Worm (Caenorhabditis elegans) whole organism, young adult: ENCODE data around the gene gcy-12.
A peak's percentile ranks its signal among the peaks of the same experiment; 100 is the strongest.

Experiments used
- B0035.1 ChIP-seq: sonication (generic microtip); optimal IDR thresholded peaks from 2 replicates; lab custom pipeline; 2016; ENCODE audit warnings: missing genetic modification characterization, mild to moderate bottlenecking, missing compliant biosample characterization, missing genotype, missing genetic modification reagents
- C06A6.2 ChIP-seq: fragments of 200-800 bp; sonication (Bioruptor generic); conservative IDR thresholded peaks from 2 replicates; pipeline ENCODE4 v1.3.6; 2022; ENCODE audit warnings: missing genetic modification characterization, missing compliant biosample characterization
- F39B2.1 ChIP-seq: fragments of 200-800 bp; sonication (Bioruptor generic); IDR thresholded peaks from 2 replicates; pipeline ENCODE4 v1.3.6; 2022; ENCODE audit warnings: missing genetic modification reagents, missing genetic modification characterization, missing compliant biosample characterization
- K11D2.4 ChIP-seq: fragments of 200-800 bp; sonication (Bioruptor generic); IDR thresholded peaks from 2 replicates; pipeline ENCODE4 v1.3.6; 2022; ENCODE audit warnings: missing genetic modification reagents, missing genetic modification characterization, missing compliant biosample characterization
- K12H6.12 ChIP-seq: fragments of 200-800 bp; sonication (Bioruptor generic); optimal IDR thresholded peaks from 2 replicates; lab custom pipeline; 2018; ENCODE audit warnings: mild to moderate bottlenecking, missing genetic modification characterization, missing compliant biosample characterization
- T07F8.4 ChIP-seq: sonication (generic microtip); optimal IDR thresholded peaks from 2 replicates; lab custom pipeline; 2016; ENCODE audit warnings: mild to moderate bottlenecking, missing genetic modification characterization, moderate library complexity, missing compliant biosample characterization
- Y53F4B.3 ChIP-seq: fragments of 200-800 bp; sonication (Bioruptor generic); IDR thresholded peaks from 2 replicates; pipeline ENCODE4 v1.3.6; 2022; ENCODE audit warnings: missing genetic modification reagents, missing genetic modification characterization, missing compliant biosample characterization
- Y53G8AR.9 ChIP-seq: fragments of 200-800 bp; sonication (Bioruptor generic); conservative IDR thresholded peaks from 2 replicates; pipeline ENCODE4 v1.3.6; 2022; ENCODE audit warnings: missing genetic modification reagents, missing genetic modification characterization, missing compliant biosample characterization
- Y95B8A.8 ChIP-seq: fragments of 200-800 bp; sonication (Bioruptor generic); IDR thresholded peaks from 2 replicates; pipeline ENCODE4 v1.3.6; 2022; ENCODE audit warnings: missing genetic modification reagents, missing genetic modification characterization, missing compliant biosample characterization
- ZK185.1 ChIP-seq: sonication (generic microtip); optimal IDR thresholded peaks from 2 replicates; lab custom pipeline; 2016; ENCODE audit warnings: mild to moderate bottlenecking, missing genetic modification characterization, missing compliant biosample characterization; ENCODE audit not compliant: poor library complexity, severe bottlenecking
- ama-1 ChIP-seq, 3 experiments: fragments of 150-350 bp in 1 of 3; sonication (generic microtip) in 2 of 3; optimal IDR thresholded peaks; 2 replicates each; lab custom pipeline; 2014 to 2018; ENCODE audit warnings: missing biosample characterization in 2 of 3, missing genetic modification characterization in 2 of 3, missing genetic modification reagents in 2 of 3
- aptf-2 ChIP-seq: fragments of 200-800 bp; sonication (Bioruptor generic); conservative IDR thresholded peaks from 2 replicates; pipeline ENCODE4 v1.3.6; 2022; ENCODE audit warnings: missing genetic modification reagents, missing genetic modification characterization, missing compliant biosample characterization
- aptf-3 ChIP-seq: fragments of 200-800 bp; sonication (Bioruptor generic); IDR thresholded peaks from 2 replicates; pipeline ENCODE4 v1.3.6; 2022; ENCODE audit warnings: missing genetic modification characterization, missing compliant biosample characterization
- attf-3 ChIP-seq: fragments of 200-800 bp; sonication (Bioruptor generic); conservative IDR thresholded peaks from 2 replicates; pipeline ENCODE4 v1.3.6; 2022; ENCODE audit warnings: missing genetic modification reagents, missing genetic modification characterization, missing compliant biosample characterization
- attf-5 ChIP-seq: fragments of 200-800 bp; sonication (Bioruptor generic); optimal IDR thresholded peaks from 2 replicates; lab custom pipeline; 2018; ENCODE audit warnings: mild to moderate bottlenecking, missing genetic modification characterization, missing compliant biosample characterization
- attf-6 ChIP-seq: fragments of 200-800 bp; sonication (Bioruptor generic); IDR thresholded peaks from 2 replicates; pipeline ENCODE4 v1.3.6; 2022; ENCODE audit warnings: missing genetic modification reagents, missing genetic modification characterization, missing compliant biosample characterization
- cebp-2 ChIP-seq: fragments of 200-800 bp; sonication (Bioruptor generic); IDR thresholded peaks from 2 replicates; pipeline ENCODE4 v1.3.6; 2022; ENCODE audit warnings: missing genetic modification characterization, missing compliant biosample characterization
- chd-7 ChIP-seq: sonication (generic microtip); optimal IDR thresholded peaks from 2 replicates; lab custom pipeline; 2016; ENCODE audit warnings: mild to moderate bottlenecking, missing genetic modification characterization, moderate library complexity, missing compliant biosample characterization
- die-1 ChIP-seq: sonication (generic microtip); optimal IDR thresholded peaks from 2 replicates; lab custom pipeline; 2016; ENCODE audit warnings: missing genotype, mild to moderate bottlenecking, missing genetic modification characterization, missing compliant biosample characterization
- dox-1 ChIP-seq: fragments of 200-800 bp; sonication (Bioruptor generic); IDR thresholded peaks from 2 replicates; pipeline ENCODE4 v1.3.6; 2022; ENCODE audit warnings: missing genetic modification reagents, missing genetic modification characterization, missing compliant biosample characterization
- dpl-1 ChIP-seq: fragments of 150-350 bp; optimal IDR thresholded peaks from 2 replicates; lab custom pipeline; 2014; ENCODE audit warnings: missing biosample characterization, missing genetic modification reagents, missing genetic modification characterization
- egl-44 ChIP-seq: fragments of 200-800 bp; sonication (Bioruptor generic); IDR thresholded peaks from 2 replicates; pipeline ENCODE4 v1.3.6; 2022; ENCODE audit warnings: missing genetic modification reagents, missing genetic modification characterization, missing compliant biosample characterization
- him-1 ChIP-seq: sonication (generic microtip); optimal IDR thresholded peaks from 2 replicates; lab custom pipeline; 2016; ENCODE audit warnings: missing genotype, missing genetic modification reagents, missing genetic modification characterization, missing compliant biosample characterization
- hlh-26 ChIP-seq: fragments of 200-800 bp; sonication (Bioruptor generic); conservative IDR thresholded peaks from 2 replicates; pipeline ENCODE4 v1.3.6; 2022; ENCODE audit warnings: missing genetic modification reagents, missing genetic modification characterization, missing compliant biosample characterization
- hrde-1 ChIP-seq: sonication (generic microtip); optimal IDR thresholded peaks from 2 replicates; lab custom pipeline; 2016; ENCODE audit warnings: missing genetic modification characterization, mild to moderate bottlenecking, missing compliant biosample characterization, moderate library complexity, missing genotype, missing genetic modification reagents, borderline replicate concordance
- let-526 ChIP-seq: fragments of 200-800 bp; sonication (Bioruptor generic); IDR thresholded peaks from 2 replicates; pipeline ENCODE4 v1.3.6; 2022; ENCODE audit warnings: missing genetic modification reagents, missing genetic modification characterization, missing compliant biosample characterization
- let-607 ChIP-seq, 2 experiments: fragments of 200-800 bp in 1 of 2; sonication (Bioruptor generic) in 1 of 2; sonication (generic microtip) in 1 of 2; optimal IDR thresholded peaks; 2 replicates each; lab custom pipeline; 2016 to 2018; ENCODE audit warnings: mild to moderate bottlenecking in 2 of 2, missing compliant biosample characterization in 2 of 2, missing genetic modification characterization in 2 of 2, moderate library complexity in 2 of 2, missing genotype in 1 of 2
- lir-1 ChIP-seq: fragments of 200-800 bp; sonication (Bioruptor generic); conservative IDR thresholded peaks from 2 replicates; pipeline ENCODE4 v1.3.6; 2022; ENCODE audit warnings: missing genetic modification reagents, missing genetic modification characterization, missing compliant biosample characterization
- madf-10 ChIP-seq: sonication (generic microtip); optimal IDR thresholded peaks from 2 replicates; lab custom pipeline; 2016; ENCODE audit warnings: mild to moderate bottlenecking, missing genetic modification characterization, missing compliant biosample characterization
- madf-3 ChIP-seq: fragments of 200-800 bp; sonication (Bioruptor generic); IDR thresholded peaks from 2 replicates; pipeline ENCODE4 v1.3.6; 2022; ENCODE audit warnings: missing genetic modification reagents, missing genetic modification characterization, missing compliant biosample characterization
- madf-6 ChIP-seq: fragments of 200-800 bp; sonication (Bioruptor generic); IDR thresholded peaks from 2 replicates; pipeline ENCODE4 v1.3.6; 2022; ENCODE audit warnings: missing genetic modification reagents, missing genetic modification characterization, missing compliant biosample characterization
- mcd-1 ChIP-seq: fragments of 200-800 bp; sonication (Bioruptor generic); IDR thresholded peaks from 2 replicates; pipeline ENCODE4 v1.3.6; 2022; ENCODE audit warnings: missing genetic modification reagents, missing genetic modification characterization, missing compliant biosample characterization
- nfya-1 ChIP-seq: sonication (generic microtip); optimal IDR thresholded peaks from 2 replicates; lab custom pipeline; 2017; ENCODE audit warnings: antibody characterized with exemption, missing compliant biosample characterization, missing genetic modification characterization, borderline replicate concordance; ENCODE audit not compliant: insufficient read depth
- nfya-2 ChIP-seq: fragments of 200-800 bp; sonication (Bioruptor generic); IDR thresholded peaks from 2 replicates; pipeline ENCODE4 v1.3.6; 2022; ENCODE audit warnings: missing genetic modification reagents, missing genetic modification characterization, missing compliant biosample characterization
- nfyb-1 ChIP-seq: fragments of 200-800 bp; sonication (Bioruptor generic); IDR thresholded peaks from 2 replicates; pipeline ENCODE4 v1.3.6; 2022; ENCODE audit warnings: missing genetic modification reagents, missing genetic modification characterization, missing compliant biosample characterization
- nhr-80 ChIP-seq: sonication (generic microtip); optimal IDR thresholded peaks from 2 replicates; lab custom pipeline; 2016; ENCODE audit warnings: missing genetic modification characterization, missing compliant biosample characterization
- pha-4 ChIP-seq: fragments of 150-350 bp; sonication (generic microtip); optimal IDR thresholded peaks from 2 replicates; lab custom pipeline; 2014; ENCODE audit warnings: missing biosample characterization, missing genetic modification reagents, missing genetic modification characterization
- repo-1 ChIP-seq: sonication (generic microtip); optimal IDR thresholded peaks from 2 replicates; lab custom pipeline; 2017; ENCODE audit warnings: mild to moderate bottlenecking, missing genetic modification characterization, missing compliant biosample characterization
- sea-2 ChIP-seq: fragments of 200-800 bp; sonication (Bioruptor generic); IDR thresholded peaks from 2 replicates; pipeline ENCODE4 v1.3.6; 2022; ENCODE audit warnings: missing genetic modification characterization, missing compliant biosample characterization
- xnd-1 ChIP-seq: sonication (generic microtip); optimal IDR thresholded peaks from 2 replicates; lab custom pipeline; 2016; ENCODE audit warnings: missing genotype, missing genetic modification reagents, missing genetic modification characterization, missing compliant biosample characterization
- ztf-18 ChIP-seq: sonication (generic microtip); optimal IDR thresholded peaks from 2 replicates; lab custom pipeline; 2016; ENCODE audit warnings: missing genotype, mild to moderate bottlenecking, missing genetic modification characterization, missing compliant biosample characterization
- ztf-28 ChIP-seq: fragments of 200-800 bp; sonication (Bioruptor generic); IDR thresholded peaks from 2 replicates; pipeline ENCODE4 v1.3.6; 2022; ENCODE audit warnings: missing genetic modification reagents, missing genetic modification characterization, missing compliant biosample characterization
- ztf-6 ChIP-seq: fragments of 200-800 bp; sonication (Bioruptor generic); IDR thresholded peaks from 2 replicates; pipeline ENCODE4 v1.3.6; 2022; ENCODE audit warnings: missing genetic modification reagents, missing genetic modification characterization, missing compliant biosample characterization

Gene gcy-12

ce11 chrII:5339547-5339946 lies 27.7 kb downstream of the gcy-12 start:
- no peak for TF ChIP-seq chd-7
- TF ChIP-seq dox-1 (GFP tag; lab: Robert Waterston, UW): no peak
- TF ChIP-seq ztf-18: no peak
- TF ChIP-seq Y95B8A.8 (GFP tag; lab: Robert Waterston, UW): no peak
- no peak for TF ChIP-seq ZK185.1 (tag; lab: Kevin White, UChicago)
- no peak for TF ChIP-seq mcd-1 (GFP tag; lab: Robert Waterston, UW)
- TF ChIP-seq egl-44 (GFP tag; lab: Robert Waterston, UW): no peak

- peak; percentile 5 for TF ChIP-seq K12H6.12 (tag; lab: Kevin White, UChicago)
- TF ChIP-seq lir-1 (GFP tag; lab: Robert Waterston, UW): no peak
- no peak for TF ChIP-seq T07F8.4 (tag; lab: Kevin White, UChicago)
- TF ChIP-seq Y95B8A.8 (GFP tag; lab: Robert Waterston, UW): no peak
- no peak for TF ChIP-seq nfya-1
- TF ChIP-seq Y53F4B.3 (GFP tag; lab: Robert Waterston, UW): no peak
- TF ChIP-seq aptf-2 (GFP tag; lab: Robert Waterston, UW): no peak
- peak; percentile 37 for TF ChIP-seq chd-7
- TF ChIP-seq repo-1 (tag; lab: Kevin White, UChicago): peak; percentile 28
- TF ChIP-seq xnd-1 (tag; lab: Kevin White, UChicago): no peak
- no peak for TF ChIP-seq madf-10 (tag; lab: Kevin White, UChicago)
- TF ChIP-seq nfya-2 (GFP tag; lab: Robert Waterston, UW): no peak
- peak; percentile 58 for TF ChIP-seq dox-1 (GFP tag; lab: Robert Waterston, UW)
- no peak for TF ChIP-seq Y53G8AR.9 (GFP tag; lab: Robert Waterston, UW)
- TF ChIP-seq mcd-1 (GFP tag; lab: Robert Waterston, UW): no peak
- no peak for TF ChIP-seq ztf-28 (GFP tag; lab: Robert Waterston, UW)
- TF ChIP-seq nhr-80 (tag; lab: Kevin White, UChicago): no peak
- TF ChIP-seq let-607 (tag; optimal IDR thresholded peaks at IDR 0.05; lab: Kevin White, UChicago): no peak
- no peak for TF ChIP-seq attf-6
- TF ChIP-seq nfyb-1: 0 out of 2 replicates have a peak, but pooled peaks have one; percentile 69
- peak; percentile 71; the same call in 1 of the 2 replicates for TF ChIP-seq madf-3 (GFP tag; lab: Robert Waterston, UW)
- TF ChIP-seq hrde-1 (tag; lab: Kevin White, UChicago): no peak
- no peak for TF ChIP-seq dpl-1 (GFP tag; lab: Kevin White, UChicago)
- TF ChIP-seq hlh-26 (GFP tag; lab: Robert Waterston, UW): no peak
- no peak for TF ChIP-seq attf-3 (GFP tag; lab: Robert Waterston, UW)
- TF ChIP-seq let-526 (GFP tag; lab: Robert Waterston, UW): no peak
- TF ChIP-seq madf-6 (GFP tag; lab: Robert Waterston, UW): peak; percentile 17; the same call in 1 of the 2 replicates
- TF ChIP-seq C06A6.2 (GFP tag; lab: Robert Waterston, UW): no peak
- no peak for TF ChIP-seq F39B2.1 (GFP tag; lab: Robert Waterston, UW)
- peak; percentile 6 for TF ChIP-seq die-1
- no peak for TF ChIP-seq attf-5 (GFP tag; lab: Kevin White, UChicago)
- TF ChIP-seq B0035.1 (tag; lab: Kevin White, UChicago): no peak
- no peak for TF ChIP-seq pha-4 (tag; lab: Kevin White, UChicago)
- TF ChIP-seq aptf-3 (GFP tag; lab: Robert Waterston, UW): no peak
- peak; percentile 37; the same call in 1 of the 2 replicates for TF ChIP-seq K11D2.4 (GFP tag; lab: Robert Waterston, UW)
- TF ChIP-seq him-1 (tag; lab: Kevin White, UChicago): no peak
- no peak for TF ChIP-seq ztf-6
- no peak for TF ChIP-seq cebp-2 (GFP tag; lab: Robert Waterston, UW)
- no peak for TF ChIP-seq sea-2 (GFP tag; lab: Robert Waterston, UW)
- TF ChIP-seq ama-1 (optimal IDR thresholded peaks at IDR 0.05; lab: Kevin White, UChicago): no peak
- TF ChIP-seq ama-1 (GFP tag; optimal IDR thresholded peaks at IDR 0.05; lab: Kevin White, UChicago): peak in 1 of 2 experiments; percentile 19
Observed at ce11 chrII:5340672-5341568, 29.1 kb downstream of the gcy-12 start.
